Worm (Caenorhabditis elegans) whole organism, young adult: ENCODE measurements around the gene Y19D2B.1.

Experiments used
- B0019.2 ChIP-seq: fragments of 200-800 bp; sonication (Bioruptor generic); conservative IDR thresholded peaks from 2 replicates; pipeline ENCODE4 v1.3.6; 2022; ENCODE audit warnings: missing genetic modification reagents, missing genetic modification characterization, missing compliant biosample characterization
- B0336.3 ChIP-seq: fragments of 200-800 bp; sonication (Bioruptor generic); IDR thresholded peaks from 2 replicates; pipeline ENCODE4 v1.3.6; 2022; ENCODE audit warnings: missing genetic modification characterization, missing compliant biosample characterization
- F23B12.7 ChIP-seq: sonication (generic microtip); optimal IDR thresholded peaks from 2 replicates; lab custom pipeline; 2017; ENCODE audit warnings: missing genetic modification characterization, mild to moderate bottlenecking, missing compliant biosample characterization, antibody characterized with exemption, moderate library complexity; ENCODE audit not compliant: insufficient read depth
- F37B4.10 ChIP-seq: fragments of 200-800 bp; sonication (Bioruptor generic); IDR thresholded peaks from 2 replicates; pipeline ENCODE4 v1.3.6; 2022; ENCODE audit warnings: missing genetic modification characterization, missing compliant biosample characterization
- F52B5.7 ChIP-seq: sonication (generic microtip); optimal IDR thresholded peaks from 2 replicates; lab custom pipeline; 2016; ENCODE audit warnings: mild to moderate bottlenecking, missing genetic modification characterization, missing compliant biosample characterization
- F55B11.4 ChIP-seq: sonication (generic microtip); optimal IDR thresholded peaks from 2 replicates; lab custom pipeline; 2016; ENCODE audit warnings: missing compliant biosample characterization, missing genetic modification characterization, borderline replicate concordance; ENCODE audit not compliant: insufficient read depth
- F57A8.1 ChIP-seq: fragments of 200-800 bp; sonication (Bioruptor generic); optimal IDR thresholded peaks from 2 replicates; lab custom pipeline; 2018; ENCODE audit warnings: mild to moderate bottlenecking, missing genetic modification characterization, moderate library complexity, missing compliant biosample characterization
- K11D2.4 ChIP-seq: fragments of 200-800 bp; sonication (Bioruptor generic); IDR thresholded peaks from 2 replicates; pipeline ENCODE4 v1.3.6; 2022; ENCODE audit warnings: missing genetic modification reagents, missing genetic modification characterization, missing compliant biosample characterization
- Y53F4B.3 ChIP-seq: fragments of 200-800 bp; sonication (Bioruptor generic); IDR thresholded peaks from 2 replicates; pipeline ENCODE4 v1.3.6; 2022; ENCODE audit warnings: missing genetic modification reagents, missing genetic modification characterization, missing compliant biosample characterization
- Y79H2A.3 ChIP-seq: fragments of 200-800 bp; sonication (Bioruptor generic); conservative IDR thresholded peaks from 2 replicates; pipeline ENCODE4 v1.3.6; 2022; ENCODE audit warnings: missing genetic modification reagents, missing genetic modification characterization, missing compliant biosample characterization
- Y95B8A.8 ChIP-seq: fragments of 200-800 bp; sonication (Bioruptor generic); IDR thresholded peaks from 2 replicates; pipeline ENCODE4 v1.3.6; 2022; ENCODE audit warnings: missing genetic modification reagents, missing genetic modification characterization, missing compliant biosample characterization
- athp-1 ChIP-seq: sonication (generic microtip); optimal IDR thresholded peaks from 2 replicates; lab custom pipeline; 2017; ENCODE audit warnings: mild to moderate bottlenecking, missing genetic modification characterization, missing compliant biosample characterization
- attf-6 ChIP-seq: fragments of 200-800 bp; sonication (Bioruptor generic); IDR thresholded peaks from 2 replicates; pipeline ENCODE4 v1.3.6; 2022; ENCODE audit warnings: missing genetic modification reagents, missing genetic modification characterization, missing compliant biosample characterization
- cebp-2 ChIP-seq: fragments of 200-800 bp; sonication (Bioruptor generic); IDR thresholded peaks from 2 replicates; pipeline ENCODE4 v1.3.6; 2022; ENCODE audit warnings: missing genetic modification characterization, missing compliant biosample characterization
- ceh-27 ChIP-seq: fragments of 200-800 bp; sonication (Bioruptor generic); optimal IDR thresholded peaks from 2 replicates; lab custom pipeline; 2018; ENCODE audit warnings: mild to moderate bottlenecking, missing genetic modification characterization, moderate library complexity, missing compliant biosample characterization
- ceh-58 ChIP-seq: fragments of 200-800 bp; sonication (Bioruptor generic); IDR thresholded peaks from 2 replicates; pipeline ENCODE4 v1.3.6; 2022; ENCODE audit warnings: missing genetic modification characterization, missing compliant biosample characterization
- chd-7 ChIP-seq: sonication (generic microtip); optimal IDR thresholded peaks from 2 replicates; lab custom pipeline; 2016; ENCODE audit warnings: mild to moderate bottlenecking, missing genetic modification characterization, moderate library complexity, missing compliant biosample characterization
- dox-1 ChIP-seq: fragments of 200-800 bp; sonication (Bioruptor generic); IDR thresholded peaks from 2 replicates; pipeline ENCODE4 v1.3.6; 2022; ENCODE audit warnings: missing genetic modification reagents, missing genetic modification characterization, missing compliant biosample characterization
- dpff-1 ChIP-seq: sonication (generic microtip); optimal IDR thresholded peaks from 2 replicates; lab custom pipeline; 2017; ENCODE audit warnings: mild to moderate bottlenecking, missing genetic modification characterization, missing compliant biosample characterization
- egl-18 ChIP-seq: fragments of 200-800 bp; sonication (Bioruptor generic); IDR thresholded peaks from 2 replicates; pipeline ENCODE4 v1.3.6; 2022; ENCODE audit warnings: missing genetic modification reagents, missing genetic modification characterization, missing compliant biosample characterization
- egrh-3 ChIP-seq: fragments of 200-800 bp; sonication (Bioruptor generic); IDR thresholded peaks from 2 replicates; pipeline ENCODE4 v1.3.6; 2022; ENCODE audit warnings: missing genetic modification reagents, missing genetic modification characterization, missing compliant biosample characterization
- ekl-4 ChIP-seq: fragments of 200-800 bp; sonication (Bioruptor generic); IDR thresholded peaks from 2 replicates; pipeline ENCODE4 v1.3.6; 2022; ENCODE audit warnings: missing genetic modification reagents, missing genetic modification characterization, missing compliant biosample characterization
- ets-4 ChIP-seq: fragments of 200-800 bp; sonication (Bioruptor generic); optimal IDR thresholded peaks from 2 replicates; lab custom pipeline; 2018; ENCODE audit warnings: mild to moderate bottlenecking, missing genetic modification characterization, missing compliant biosample characterization
- fkh-3 ChIP-seq: sonication (generic microtip); optimal IDR thresholded peaks from 2 replicates; lab custom pipeline; 2016; ENCODE audit warnings: mild to moderate bottlenecking, missing genetic modification characterization, missing compliant biosample characterization
- him-1 ChIP-seq: sonication (generic microtip); optimal IDR thresholded peaks from 2 replicates; lab custom pipeline; 2016; ENCODE audit warnings: missing genotype, missing genetic modification reagents, missing genetic modification characterization, missing compliant biosample characterization
- hmg-1.2 ChIP-seq: fragments of 200-800 bp; sonication (Bioruptor generic); IDR thresholded peaks from 2 replicates; pipeline ENCODE4 v1.3.6; 2022; ENCODE audit warnings: missing genetic modification reagents, missing genetic modification characterization, missing compliant biosample characterization
- lin-26 ChIP-seq: fragments of 200-800 bp; sonication (Bioruptor generic); IDR thresholded peaks from 2 replicates; pipeline ENCODE4 v1.3.6; 2022; ENCODE audit warnings: missing genetic modification reagents, missing genetic modification characterization, missing compliant biosample characterization
- lin-54 ChIP-seq: fragments of 200-800 bp; sonication (Bioruptor generic); optimal IDR thresholded peaks from 2 replicates; lab custom pipeline; 2018; ENCODE audit warnings: mild to moderate bottlenecking, missing genetic modification characterization, missing compliant biosample characterization
- lir-1 ChIP-seq: fragments of 200-800 bp; sonication (Bioruptor generic); conservative IDR thresholded peaks from 2 replicates; pipeline ENCODE4 v1.3.6; 2022; ENCODE audit warnings: missing genetic modification reagents, missing genetic modification characterization, missing compliant biosample characterization
- madf-10 ChIP-seq: sonication (generic microtip); optimal IDR thresholded peaks from 2 replicates; lab custom pipeline; 2016; ENCODE audit warnings: mild to moderate bottlenecking, missing genetic modification characterization, missing compliant biosample characterization
- mxl-1 ChIP-seq: sonication (generic microtip); optimal IDR thresholded peaks from 2 replicates; lab custom pipeline; 2016; ENCODE audit warnings: missing genetic modification characterization, missing compliant biosample characterization
- pha-4 ChIP-seq: fragments of 150-350 bp; sonication (generic microtip); optimal IDR thresholded peaks from 2 replicates; lab custom pipeline; 2014; ENCODE audit warnings: missing biosample characterization, missing genetic modification reagents, missing genetic modification characterization
- rec-8 ChIP-seq, 2 experiments: sonication (generic microtip); optimal IDR thresholded peaks; 2 replicates each; lab custom pipeline; 2016; ENCODE audit warnings: mild to moderate bottlenecking in 2 of 2, missing genetic modification characterization in 2 of 2, missing genetic modification reagents in 2 of 2, missing genotype in 2 of 2, missing biosample characterization in 1 of 2, missing compliant biosample characterization in 1 of 2, moderate library complexity in 1 of 2
- repo-1 ChIP-seq: sonication (generic microtip); optimal IDR thresholded peaks from 2 replicates; lab custom pipeline; 2017; ENCODE audit warnings: mild to moderate bottlenecking, missing genetic modification characterization, missing compliant biosample characterization
- rpc-1 ChIP-seq, 2 experiments: fragments of 150-350 bp in 1 of 2; sonication (generic microtip) in 1 of 2; optimal IDR thresholded peaks; 2 replicates each; lab custom pipeline; 2014 to 2018; ENCODE audit warnings: missing biosample characterization in 1 of 2, missing genetic modification characterization in 1 of 2, missing genetic modification reagents in 1 of 2, missing genotype in 1 of 2
- sdz-38 ChIP-seq: sonication (generic microtip); optimal IDR thresholded peaks from 2 replicates; lab custom pipeline; 2016; ENCODE audit warnings: missing genotype, missing genetic modification characterization, missing compliant biosample characterization
- snpc-4 ChIP-seq, 5 experiments: fragments of 150-350 bp in 1 of 5; sonication (generic microtip) in 4 of 5; optimal IDR thresholded peaks; 2 replicates each; lab custom pipeline; 2014 to 2018; ENCODE audit warnings: missing genetic modification characterization in 5 of 5, missing biosample characterization in 3 of 5, antibody characterized with exemption in 2 of 5, mild to moderate bottlenecking in 2 of 5, missing compliant biosample characterization in 2 of 5, missing genotype in 2 of 5, moderate library complexity in 2 of 5, missing genetic modification reagents in 1 of 5
- unc-130 ChIP-seq: sonication (generic microtip); optimal IDR thresholded peaks from 2 replicates; lab custom pipeline; 2016; ENCODE audit warnings: missing genetic modification reagents, missing genetic modification characterization, missing compliant biosample characterization
- zfh-2 ChIP-seq: fragments of 200-800 bp; sonication (Bioruptor generic); conservative IDR thresholded peaks from 2 replicates; pipeline ENCODE4 v1.3.6; 2022; ENCODE audit warnings: missing genetic modification reagents, missing genetic modification characterization, missing compliant biosample characterization
- ztf-28 ChIP-seq: fragments of 200-800 bp; sonication (Bioruptor generic); IDR thresholded peaks from 2 replicates; pipeline ENCODE4 v1.3.6; 2022; ENCODE audit warnings: missing genetic modification reagents, missing genetic modification characterization, missing compliant biosample characterization
- ztf-3 ChIP-seq: fragments of 200-800 bp; sonication (Bioruptor generic); optimal IDR thresholded peaks from 2 replicates; lab custom pipeline; 2018; ENCODE audit warnings: mild to moderate bottlenecking, missing genetic modification characterization, missing compliant biosample characterization

Gene Y19D2B.1

DNA sequence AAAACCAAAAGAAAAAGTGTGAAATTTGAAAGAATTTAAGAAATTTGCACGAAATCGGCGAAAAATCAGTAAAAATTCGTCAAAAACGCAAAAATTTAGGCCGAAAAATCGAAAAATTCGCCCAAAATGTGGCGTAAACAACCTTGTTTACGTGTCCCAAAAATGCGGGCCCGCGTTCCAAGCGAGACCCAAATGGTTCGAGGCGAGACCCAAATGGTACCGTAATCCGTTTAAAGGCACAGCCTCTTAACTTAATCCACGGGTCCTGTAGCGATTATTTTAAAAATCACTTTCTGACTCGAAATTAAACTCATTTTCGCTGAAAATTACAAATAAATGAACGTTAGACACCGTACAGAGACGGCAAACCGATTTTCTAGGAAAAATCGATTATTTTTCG lies 12.6 kb upstream of the Y19D2B.1 start (continued):
- TF ChIP-seq dox-1 (GFP tag; lab: Robert Waterston, UW) (peak; percentile 72), rec-8 (tag; optimal IDR thresholded peaks at IDR 0.05; lab: Kevin White, UChicago) (no peak), Y79H2A.3 (GFP tag; lab: Robert Waterston, UW) (peak; percentile 81), ztf-28 (GFP tag; lab: Robert Waterston, UW) (peak; percentile 87), Y95B8A.8 (peak; percentile 84)

- TF ChIP-seq Y53F4B.3 (GFP tag; lab: Robert Waterston, UW), result 0 out of 2 replicates have a peak, but pooled peaks have one; percentile 1
- peak; percentile 92 for TF ChIP-seq zfh-2 (GFP tag; lab: Robert Waterston, UW)
- TF ChIP-seq chd-7 (tag; lab: Kevin White, UChicago), result no peak
- no peak for TF ChIP-seq F23B12.7 (tag; lab: Kevin White, UChicago)
- 0 out of 2 replicates have a peak, but pooled peaks have one; percentile 3 for TF ChIP-seq hmg-1.2 (GFP tag; lab: Robert Waterston, UW)
- peak; percentile 95 for TF ChIP-seq egrh-3 (GFP tag; lab: Robert Waterston, UW)
- 0 out of 2 replicates have a peak, but pooled peaks have one; percentile 3 for TF ChIP-seq Y95B8A.8
- TF ChIP-seq cebp-2, result 0 out of 2 replicates have a peak, but pooled peaks have one; percentile 48
These were observed 12.0 kb upstream of the Y19D2B.1 start, which contains the start of gene R03D7.2 for ce11 chrII:10934786-10935185. TSS of gene R03D7.2 (minus strand) at chrII:10935184.

ce11 chrII:10933948-10934722 lies 11.4 kb upstream of the Y19D2B.1 start:
- no peak for TF ChIP-seq ets-4 (GFP tag; lab: Kevin White, UChicago)
- 0 out of 2 replicates have a peak, but pooled peaks have one; percentile 12 for TF ChIP-seq F37B4.10 (GFP tag; lab: Robert Waterston, UW)
- peak; percentile 2; the same call in 1 of the 2 replicates for TF ChIP-seq ceh-58
- TF ChIP-seq egl-18, result peak; percentile 27; the same call in 1 of the 2 replicates
- no peak for TF ChIP-seq mxl-1 (tag; lab: Kevin White, UChicago)
- TF ChIP-seq rpc-1 (optimal IDR thresholded peaks at IDR 0.05; lab: Kevin White, UChicago), result no peak
- no peak for TF ChIP-seq rpc-1 (tag; optimal IDR thresholded peaks at IDR 0.05; lab: Kevin White, UChicago)
- no peak for TF ChIP-seq B0019.2
- no peak for TF ChIP-seq madf-10 (tag; lab: Kevin White, UChicago)
- no peak for TF ChIP-seq ceh-27 (GFP tag; lab: Kevin White, UChicago)
- peak; percentile 65; the same call in 1 of the 2 replicates for TF ChIP-seq lin-26 (GFP tag; lab: Robert Waterston, UW)
- TF ChIP-seq sdz-38 (tag; lab: Kevin White, UChicago), result no peak
- no peak for TF ChIP-seq snpc-4 (GFP tag; optimal IDR thresholded peaks at IDR 0.05; lab: Kevin White, UChicago)
- TF ChIP-seq snpc-4 (tag; optimal IDR thresholded peaks at IDR 0.05; lab: Kevin White, UChicago), result no peak
- peak; percentile 49; the same call in 1 of the 2 replicates for TF ChIP-seq ekl-4 (GFP tag; lab: Robert Waterston, UW)
- no peak for TF ChIP-seq fkh-3 (tag; lab: Kevin White, UChicago)
- TF ChIP-seq F52B5.7 (tag; lab: Kevin White, UChicago), result peak; percentile 3
- TF ChIP-seq Y95B8A.8, result 0 out of 2 replicates have a peak, but pooled peaks have one; percentile 3
- no peak for TF ChIP-seq athp-1
- TF ChIP-seq attf-6 (GFP tag; lab: Robert Waterston, UW), result peak; percentile 71
- TF ChIP-seq lir-1 (GFP tag; lab: Robert Waterston, UW), result no peak
- no peak for TF ChIP-seq repo-1
- TF ChIP-seq Y79H2A.3 (GFP tag; lab: Robert Waterston, UW), result peak; percentile 19
- no peak for TF ChIP-seq ztf-3 (GFP tag; lab: Kevin White, UChicago)
- TF ChIP-seq F57A8.1 (GFP tag; lab: Kevin White, UChicago), result no peak
- TF ChIP-seq hmg-1.2 (GFP tag; lab: Robert Waterston, UW), result 0 out of 2 replicates have a peak, but pooled peaks have one; percentile 3
- TF ChIP-seq B0336.3 (GFP tag; lab: Robert Waterston, UW), result peak; percentile 54
- no peak for TF ChIP-seq him-1 (tag; lab: Kevin White, UChicago)
- TF ChIP-seq unc-130 (GFP tag; lab: Kevin White, UChicago), result no peak
- TF ChIP-seq F55B11.4 (tag; lab: Kevin White, UChicago), result no peak
- no peak for TF ChIP-seq K11D2.4
- no peak for TF ChIP-seq pha-4 (tag; lab: Kevin White, UChicago)
- peak; percentile 22 for TF ChIP-seq lin-54 (GFP tag; lab: Kevin White, UChicago)
- peak; percentile 56 for TF ChIP-seq dpff-1 (tag; lab: Kevin White, UChicago)
